Fruit fly (Drosophila melanogaster) S2 (cell line): ENCODE data around the gene CG6602.
A peak's percentile ranks its signal among the peaks of the same experiment; 100 is the strongest.

Source experiments
- CG8478 ChIP-seq: fragments of >200 bp; optimal IDR thresholded peaks from 2 replicates; lab custom pipeline; 2018
- CTCF ChIP-seq, 2 experiments: fragments of >200 bp; optimal IDR thresholded peaks; 2 replicates each; lab custom pipeline; 2018

DNA sequence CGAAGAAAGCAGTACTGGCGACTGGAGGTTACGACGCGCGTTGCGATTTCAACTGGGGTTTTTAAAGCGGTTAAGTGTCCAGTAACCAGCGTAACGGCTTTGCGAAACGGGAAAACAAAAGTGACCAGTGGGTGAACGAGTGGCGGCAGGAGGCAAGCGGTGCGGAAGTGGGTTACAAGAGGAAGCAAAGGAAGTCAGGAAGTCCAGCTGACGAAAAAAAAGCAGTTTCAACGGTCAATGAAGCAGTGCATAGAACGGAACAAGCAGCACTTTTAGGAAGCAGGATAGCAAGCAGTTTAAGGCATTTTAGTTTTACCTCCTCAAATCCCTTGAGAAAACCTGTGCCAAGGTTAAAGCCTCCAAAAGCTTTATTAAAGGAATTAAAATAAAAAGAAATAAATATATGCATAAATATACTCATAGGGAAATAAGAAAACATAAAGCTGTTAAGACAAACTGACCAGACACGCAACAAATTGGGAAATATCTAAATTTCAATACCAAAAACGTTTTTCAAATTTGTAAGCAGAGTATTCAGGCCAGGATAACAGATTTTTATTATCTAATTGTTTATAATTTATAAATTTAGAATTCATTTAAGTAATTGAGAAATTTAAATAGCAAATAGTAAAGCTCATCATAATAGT lies 12.8 kb upstream of the CG6602 start, which contains the start of gene CG6592:
- no peak for TF ChIP-seq CG8478 (lab: Kevin White, UChicago)
- TF ChIP-seq CTCF (optimal IDR thresholded peaks at IDR 0.05; lab: Kevin White, UChicago) = peak; percentile 61 to 65
